Worm (Caenorhabditis elegans) whole organism, early embryonic: ENCODE measurements around the gene nid-1.

ENCODE experiments used
- B0310.2 ChIP-seq: sonication (generic microtip); optimal IDR thresholded peaks from 2 replicates; lab custom pipeline; 2016; ENCODE audit warnings: mild to moderate bottlenecking, missing genetic modification characterization, missing compliant biosample characterization
- F13C5.2 ChIP-seq: sonication (generic microtip); optimal IDR thresholded peaks from 2 replicates; lab custom pipeline; 2017; ENCODE audit warnings: mild to moderate bottlenecking, missing genetic modification characterization, inconsistent platforms, missing compliant biosample characterization
- aly-1 ChIP-seq: sonication (generic microtip); optimal IDR thresholded peaks from 2 replicates; lab custom pipeline; 2016; ENCODE audit warnings: missing genetic modification characterization, missing compliant biosample characterization
- ama-1 ChIP-seq: fragments of 150-350 bp; optimal IDR thresholded peaks from 2 replicates; lab custom pipeline; 2014
- ceh-13 ChIP-seq: fragments of 200-800 bp; sonication (Bioruptor generic); optimal IDR thresholded peaks from 2 replicates; lab custom pipeline; 2018; ENCODE audit warnings: mild to moderate bottlenecking, missing genetic modification characterization, missing compliant biosample characterization
- ceh-36 ChIP-seq: sonication (generic microtip); optimal IDR thresholded peaks from 2 replicates; lab custom pipeline; 2016; ENCODE audit warnings: missing genetic modification characterization, inconsistent platforms, missing compliant biosample characterization
- ets-7 ChIP-seq: sonication (generic microtip); optimal IDR thresholded peaks from 2 replicates; lab custom pipeline; 2016; ENCODE audit warnings: missing genotype, missing genetic modification characterization, missing compliant biosample characterization
- flt-1 ChIP-seq: fragments of 200-800 bp; sonication (Bioruptor generic); IDR thresholded peaks from 2 replicates; pipeline ENCODE4 v1.3.6; 2022; ENCODE audit warnings: missing genetic modification characterization, missing compliant biosample characterization
- hmbx-1 ChIP-seq: sonication (generic microtip); optimal IDR thresholded peaks from 2 replicates; lab custom pipeline; 2016; ENCODE audit warnings: mild to moderate bottlenecking, missing genetic modification characterization, missing compliant biosample characterization
- hmg-4 ChIP-seq: fragments of 200-800 bp; sonication (Bioruptor generic); optimal IDR thresholded peaks from 2 replicates; lab custom pipeline; 2018; ENCODE audit warnings: mild to moderate bottlenecking, missing genetic modification characterization, missing compliant biosample characterization
- hnd-1 ChIP-seq: sonication (generic microtip); optimal IDR thresholded peaks from 2 replicates; lab custom pipeline; 2016; ENCODE audit warnings: missing genetic modification characterization, missing compliant biosample characterization
- pes-1 ChIP-seq: fragments of 200-800 bp; sonication (Bioruptor generic); IDR thresholded peaks from 2 replicates; pipeline ENCODE4 v1.3.6; 2022; ENCODE audit warnings: missing genetic modification reagents, missing genetic modification characterization, missing compliant biosample characterization
- scrt-1 ChIP-seq: fragments of 200-800 bp; sonication (Bioruptor generic); IDR thresholded peaks from 2 replicates; pipeline ENCODE4 v1.3.6; 2022; ENCODE audit warnings: missing genetic modification characterization, missing compliant biosample characterization
- sea-1 ChIP-seq: fragments of 200-800 bp; sonication (Bioruptor generic); conservative IDR thresholded peaks from 2 replicates; pipeline ENCODE4 v1.3.6; 2022; ENCODE audit warnings: missing genetic modification characterization, missing compliant biosample characterization
- tbx-11 ChIP-seq: fragments of 200-800 bp; sonication (Bioruptor generic); IDR thresholded peaks from 2 replicates; pipeline ENCODE4 v1.3.6; 2022; ENCODE audit warnings: missing genetic modification characterization, missing compliant biosample characterization
- tbx-37 ChIP-seq: fragments of 200-800 bp; sonication (Bioruptor generic); conservative IDR thresholded peaks from 2 replicates; pipeline ENCODE4 v1.3.6; 2022; ENCODE audit warnings: missing genetic modification reagents, missing genetic modification characterization, missing compliant biosample characterization
- tra-4 ChIP-seq: sonication (generic microtip); optimal IDR thresholded peaks from 2 replicates; lab custom pipeline; 2017; ENCODE audit warnings: missing genetic modification characterization, missing compliant biosample characterization

Gene nid-1

ce11 chrV:12876708-12877107, 33.2 kb upstream of the nid-1 start:
- TF ChIP-seq sea-1 (GFP tag; lab: Robert Waterston, UW) (no peak), aly-1 (no peak), scrt-1 (GFP tag; lab: Robert Waterston, UW) (no peak), tbx-37 (GFP tag; lab: Robert Waterston, UW) (no peak)

DNA sequence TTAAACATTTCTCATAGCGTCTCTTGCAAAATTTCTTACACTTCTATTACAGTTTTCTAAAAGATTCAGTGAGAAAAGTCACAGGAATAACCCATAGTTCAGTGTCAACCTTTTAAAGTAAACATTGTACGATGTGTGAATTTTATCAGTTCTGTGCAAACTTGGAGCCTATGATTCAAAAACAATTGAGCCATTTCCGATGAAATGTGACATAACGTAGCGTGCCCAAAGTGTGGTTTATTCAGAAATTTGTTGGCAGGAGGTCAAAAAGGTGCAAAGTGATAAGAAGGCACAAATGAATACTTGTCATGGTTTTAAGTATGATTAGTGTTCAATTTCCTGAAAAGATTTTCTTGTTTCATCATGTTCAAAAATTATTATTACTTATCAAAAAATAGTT, 32.3 kb upstream of the nid-1 start:
- TF ChIP-seq tbx-37 (GFP tag; lab: Robert Waterston, UW) (no peak), ceh-13 (GFP tag; lab: Kevin White, UChicago) (no peak), B0310.2 (tag; lab: Kevin White, UChicago) (no peak), scrt-1 (GFP tag; lab: Robert Waterston, UW) (no peak), aly-1 (no peak), ets-7 (tag; lab: Kevin White, UChicago) (no peak), pes-1 (GFP tag; lab: Robert Waterston, UW) (no peak), flt-1 (GFP tag; lab: Robert Waterston, UW) (no peak)

DNA sequence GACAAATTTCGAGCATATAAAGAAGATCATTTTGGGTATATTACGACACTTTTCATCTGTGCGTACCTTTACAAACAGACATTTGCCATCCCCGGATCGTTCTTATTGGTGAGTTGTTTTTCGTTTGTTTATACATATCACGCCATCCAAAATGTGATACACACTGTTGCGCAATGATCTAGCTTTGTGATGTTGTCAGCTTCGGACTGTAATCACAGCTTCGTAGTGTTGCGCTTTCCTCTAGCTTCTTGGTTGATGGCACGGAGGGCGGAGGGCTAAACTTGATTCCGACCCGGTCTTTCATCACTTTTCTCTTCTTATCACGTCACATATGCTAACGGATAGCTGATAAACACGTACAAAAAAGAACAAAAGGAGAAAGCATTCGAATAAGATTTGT, 30.6 kb upstream of the nid-1 start:
- TF ChIP-seq ceh-36 (tag; lab: Kevin White, UChicago) (no peak), hmg-4 (GFP tag; lab: Kevin White, UChicago) (no peak), aly-1 (no peak), tra-4 (no peak), ets-7 (tag; lab: Kevin White, UChicago) (no peak), hnd-1 (no peak), B0310.2 (tag; lab: Kevin White, UChicago) (no peak), flt-1 (GFP tag; lab: Robert Waterston, UW) (no peak), F13C5.2 (no peak)

- no peak for TF ChIP-seq tra-4
- TF ChIP-seq scrt-1 (GFP tag; lab: Robert Waterston, UW): no peak
- TF ChIP-seq ceh-36 (tag; lab: Kevin White, UChicago): no peak
- no peak for TF ChIP-seq sea-1 (GFP tag; lab: Robert Waterston, UW)
- no peak for TF ChIP-seq aly-1
- no peak for TF ChIP-seq flt-1 (GFP tag; lab: Robert Waterston, UW)
- TF ChIP-seq tbx-11 (GFP tag; lab: Robert Waterston, UW): no peak
- TF ChIP-seq pes-1 (GFP tag; lab: Robert Waterston, UW): no peak
- TF ChIP-seq ets-7 (tag; lab: Kevin White, UChicago): no peak
- no peak for TF ChIP-seq tbx-37 (GFP tag; lab: Robert Waterston, UW)
- no peak for TF ChIP-seq ceh-13 (GFP tag; lab: Kevin White, UChicago)
- no peak for TF ChIP-seq hmg-4 (GFP tag; lab: Kevin White, UChicago)
- TF ChIP-seq ama-1 (lab: Kevin White, UChicago): no peak
- no peak for TF ChIP-seq B0310.2 (tag; lab: Kevin White, UChicago)
Observed at ce11 chrV:12881396-12881795, 28.5 kb upstream of the nid-1 start.

DNA sequence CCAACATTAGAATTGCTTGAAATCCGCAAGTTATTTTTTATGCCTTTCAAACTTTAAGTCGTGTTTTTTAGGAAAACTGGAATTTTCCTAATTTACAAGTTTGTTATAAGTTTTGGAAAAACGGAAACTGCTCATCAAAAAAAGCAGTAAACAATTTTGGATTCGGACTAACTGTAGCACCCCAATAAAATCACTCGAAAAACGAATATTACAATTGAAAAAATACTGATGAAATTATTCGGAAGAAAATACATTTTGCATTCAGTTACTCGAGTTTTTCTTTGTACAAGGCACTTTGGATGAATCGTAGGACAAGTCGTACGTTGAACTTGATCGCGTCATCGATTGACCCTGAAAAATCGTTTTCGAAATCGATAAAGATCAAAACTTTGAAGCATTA, 27.5 kb upstream of the nid-1 start:
- no peak for TF ChIP-seq tra-4
- no peak for TF ChIP-seq pes-1 (GFP tag; lab: Robert Waterston, UW)
- no peak for TF ChIP-seq tbx-11 (GFP tag; lab: Robert Waterston, UW)
- TF ChIP-seq hmg-4 (GFP tag; lab: Kevin White, UChicago): no peak
- no peak for TF ChIP-seq tbx-37 (GFP tag; lab: Robert Waterston, UW)
- TF ChIP-seq flt-1 (GFP tag; lab: Robert Waterston, UW): no peak
- no peak for TF ChIP-seq hnd-1
- no peak for TF ChIP-seq ceh-13 (GFP tag; lab: Kevin White, UChicago)
- no peak for TF ChIP-seq ets-7 (tag; lab: Kevin White, UChicago)
- TF ChIP-seq scrt-1 (GFP tag; lab: Robert Waterston, UW): no peak
- no peak for TF ChIP-seq sea-1 (GFP tag; lab: Robert Waterston, UW)
- no peak for TF ChIP-seq ama-1 (lab: Kevin White, UChicago)
- no peak for TF ChIP-seq ceh-36 (tag; lab: Kevin White, UChicago)
- TF ChIP-seq aly-1: no peak
- no peak for TF ChIP-seq B0310.2 (tag; lab: Kevin White, UChicago)
- TF ChIP-seq hmbx-1 (tag; lab: Kevin White, UChicago): no peak
- TF ChIP-seq F13C5.2: no peak

ce11 chrV:12885860-12886259, 24.0 kb upstream of the nid-1 start, which contains the start of gene glb-24:
Gene glb-24, minus strand, starts transcription at chrV:12885960.
- TF ChIP-seq flt-1 (GFP tag; lab: Robert Waterston, UW): no peak
- TF ChIP-seq tbx-11 (GFP tag; lab: Robert Waterston, UW): no peak

DNA sequence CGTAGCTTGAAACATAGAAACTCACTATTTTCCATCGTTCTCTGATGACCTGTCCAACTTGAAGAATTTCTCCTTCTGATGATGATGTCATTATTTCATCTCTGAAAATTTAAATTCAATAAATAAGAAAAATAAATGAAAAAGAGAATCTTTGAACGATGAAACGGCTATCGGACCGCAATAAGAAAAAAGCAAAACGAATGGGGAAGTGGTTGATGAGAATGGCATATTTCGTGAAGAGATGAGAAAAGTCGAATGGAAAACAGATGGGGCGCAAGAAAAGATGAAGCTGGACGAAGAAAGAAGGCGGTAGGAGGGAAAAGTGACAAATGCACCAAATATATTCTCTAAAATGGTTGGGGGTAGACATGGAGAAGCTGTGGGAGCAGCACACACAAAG, 14.1 kb upstream of the nid-1 start, which contains the start of gene ttbk-7:
TSS of gene ttbk-7 (minus strand) at position 101 of the 400 bp plus-strand sequence.
- TF ChIP-seq ceh-13 (GFP tag; lab: Kevin White, UChicago): no peak
- no peak for TF ChIP-seq hmg-4 (GFP tag; lab: Kevin White, UChicago)
- TF ChIP-seq B0310.2 (tag; lab: Kevin White, UChicago): no peak

DNA sequence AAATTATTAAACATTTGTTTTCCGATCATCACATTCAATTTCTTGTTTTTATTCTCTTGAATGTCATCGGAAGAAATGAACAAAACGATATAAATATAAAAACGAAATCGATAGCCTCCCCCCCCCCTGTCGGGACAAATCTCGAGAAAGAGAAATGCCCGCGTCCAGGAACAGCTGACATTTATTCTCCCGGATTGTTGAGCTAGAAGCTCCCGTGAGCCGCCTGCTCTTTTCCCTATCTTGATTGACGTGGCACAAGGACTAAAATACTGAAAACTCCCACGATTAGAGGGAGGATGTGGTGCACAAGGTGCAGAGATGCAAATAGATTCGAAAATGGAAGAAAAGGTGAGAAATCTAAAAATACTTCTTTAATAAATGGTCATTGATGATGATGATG, 13.1 kb upstream of the nid-1 start:
- TF ChIP-seq hnd-1: no peak
- no peak for TF ChIP-seq hmbx-1 (tag; lab: Kevin White, UChicago)
- TF ChIP-seq F13C5.2: no peak
- TF ChIP-seq ama-1 (lab: Kevin White, UChicago): no peak
- TF ChIP-seq aly-1: no peak
- TF ChIP-seq scrt-1 (GFP tag; lab: Robert Waterston, UW): no peak
- TF ChIP-seq ets-7 (tag; lab: Kevin White, UChicago): no peak
- TF ChIP-seq tbx-37 (GFP tag; lab: Robert Waterston, UW): no peak
- TF ChIP-seq tra-4: no peak
- no peak for TF ChIP-seq sea-1 (GFP tag; lab: Robert Waterston, UW)
- no peak for TF ChIP-seq B0310.2 (tag; lab: Kevin White, UChicago)
- no peak for TF ChIP-seq ceh-13 (GFP tag; lab: Kevin White, UChicago)
- TF ChIP-seq tbx-11 (GFP tag; lab: Robert Waterston, UW): no peak
- TF ChIP-seq ceh-36 (tag; lab: Kevin White, UChicago): no peak
- no peak for TF ChIP-seq flt-1 (GFP tag; lab: Robert Waterston, UW)
- no peak for TF ChIP-seq pes-1 (GFP tag; lab: Robert Waterston, UW)
- TF ChIP-seq hmg-4 (GFP tag; lab: Kevin White, UChicago): no peak
